Fruit fly (Drosophila melanogaster) whole organism, embryonic: ENCODE measurements around the gene CG11726.

Experiments
- Adf1 ChIP-seq: fragments of 200-800 bp; sonication (Bioruptor generic); IDR thresholded peaks from 2 replicates; pipeline ENCODE4 v1.3.6; 2022; ENCODE audit warnings: missing biosample characterization, missing genetic modification characterization
- Atf-2 ChIP-seq: fragments of 200-800 bp; sonication (Bioruptor generic); optimal IDR thresholded peaks from 2 replicates; lab custom pipeline; 2016; ENCODE audit warnings: missing biosample characterization, missing genetic modification characterization
- Atf6 ChIP-seq: fragments of 200-800 bp; sonication (Bioruptor generic); IDR thresholded peaks from 2 replicates; pipeline ENCODE4 v1.3.6; 2022; ENCODE audit warnings: missing biosample characterization, missing genetic modification characterization
- BtbVII ChIP-seq: fragments of 200-800 bp; sonication (Bioruptor generic); optimal IDR thresholded peaks from 3 replicates; lab custom pipeline; 2017; ENCODE audit warnings: missing biosample characterization, mild to moderate bottlenecking, missing genetic modification characterization
- CG10543 ChIP-seq: fragments of 200-800 bp; sonication (Bioruptor generic); optimal IDR thresholded peaks from 3 replicates; lab custom pipeline; 2017; ENCODE audit warnings: missing biosample characterization, mild to moderate bottlenecking, missing genetic modification characterization, moderate library complexity
- CG10959 ChIP-seq: fragments of 200-800 bp; sonication (Bioruptor generic); IDR thresholded peaks from 2 replicates; pipeline ENCODE4 v1.3.6; 2022; ENCODE audit warnings: missing biosample characterization, missing genetic modification characterization
- CG12391 ChIP-seq: fragments of 200-800 bp; sonication (Bioruptor generic); optimal IDR thresholded peaks from 3 replicates; lab custom pipeline; 2018; ENCODE audit warnings: missing biosample characterization, mild to moderate bottlenecking, missing genetic modification characterization, moderate library complexity
- CG14014 ChIP-seq: fragments of 200-800 bp; sonication (Bioruptor generic); IDR thresholded peaks from 2 replicates; pipeline ENCODE4 v1.3.6; 2022; ENCODE audit warnings: missing biosample characterization, missing genetic modification characterization
- CG15479 ChIP-seq: fragments of 200-800 bp; sonication (Bioruptor generic); optimal IDR thresholded peaks from 3 replicates; lab custom pipeline; 2019; ENCODE audit warnings: missing biosample characterization, mild to moderate bottlenecking, missing genetic modification characterization, moderate library complexity
- CG16863 ChIP-seq: fragments of 200-800 bp; sonication (Bioruptor generic); optimal IDR thresholded peaks from 3 replicates; lab custom pipeline; 2016; ENCODE audit warnings: missing biosample characterization, missing genetic modification characterization
- CG1792 ChIP-seq: fragments of 200-800 bp; sonication (Bioruptor generic); optimal IDR thresholded peaks from 2 replicates; lab custom pipeline; 2016; ENCODE audit warnings: missing biosample characterization, missing genetic modification characterization
- CG2875 ChIP-seq: fragments of 200-800 bp; sonication (Bioruptor generic); optimal IDR thresholded peaks from 2 replicates; lab custom pipeline; 2017; ENCODE audit warnings: missing biosample characterization, mild to moderate bottlenecking, missing genetic modification characterization, missing genetic modification reagents
- CG3847 ChIP-seq: fragments of 200-800 bp; sonication (Bioruptor generic); IDR thresholded peaks from 2 replicates; pipeline ENCODE4 v1.3.6; 2022; ENCODE audit warnings: missing biosample characterization, missing genetic modification characterization
- CG6175 ChIP-seq: fragments of 200-800 bp; sonication (Bioruptor generic); IDR thresholded peaks from 3 replicates; pipeline ENCODE4 v1.3.6; 2022; ENCODE audit warnings: missing biosample characterization, missing genetic modification characterization
- CG6854 ChIP-seq: fragments of 200-800 bp; sonication (Bioruptor generic); optimal IDR thresholded peaks from 3 replicates; lab custom pipeline; 2017; ENCODE audit warnings: missing biosample characterization, mild to moderate bottlenecking, missing genetic modification characterization
- CG7745 ChIP-seq: fragments of 200-800 bp; sonication (Bioruptor generic); optimal IDR thresholded peaks from 2 replicates; lab custom pipeline; 2018; ENCODE audit warnings: missing biosample characterization, mild to moderate bottlenecking, missing genetic modification characterization, moderate library complexity
- Dbx ChIP-seq: fragments of 200-800 bp; sonication (Bioruptor generic); IDR thresholded peaks from 3 replicates; pipeline ENCODE4 v1.3.6; 2022; ENCODE audit warnings: missing biosample characterization, missing genetic modification characterization
- Dip3 ChIP-seq: fragments of 200-800 bp; sonication (Bioruptor generic); optimal IDR thresholded peaks from 3 replicates; lab custom pipeline; 2016; ENCODE audit warnings: missing biosample characterization, missing genetic modification characterization
- Elba2 ChIP-seq: fragments of 200-800 bp; sonication (Bioruptor generic); optimal IDR thresholded peaks from 3 replicates; lab custom pipeline; 2016; ENCODE audit warnings: missing biosample characterization, missing genetic modification characterization
- Gsc ChIP-seq: fragments of 200-800 bp; sonication (Bioruptor generic); IDR thresholded peaks from 2 replicates; pipeline ENCODE4 v1.3.6; 2022; ENCODE audit warnings: missing biosample characterization, missing genetic modification characterization
- HLH3B ChIP-seq: fragments of 200-800 bp; sonication (Bioruptor generic); IDR thresholded peaks from 2 replicates; pipeline ENCODE4 v1.3.6; 2022; ENCODE audit warnings: missing biosample characterization, missing genetic modification characterization
- Hr51 ChIP-seq, 2 experiments: fragments of 200-800 bp; sonication (Bioruptor generic); optimal IDR thresholded peaks; 2 replicates in 1 of 2; 3 replicates in 1 of 2; lab custom pipeline; 2016 to 2018; ENCODE audit warnings: missing biosample characterization in 2 of 2, missing genetic modification characterization in 2 of 2, mild to moderate bottlenecking in 1 of 2, moderate library complexity in 1 of 2
- MBD-R2 ChIP-seq: fragments of 200-800 bp; sonication (Bioruptor generic); IDR thresholded peaks from 2 replicates; pipeline ENCODE4 v1.3.6; 2022; ENCODE audit warnings: missing biosample characterization, missing genetic modification characterization
- Myb ChIP-seq: fragments of 200-800 bp; sonication (Bioruptor generic); optimal IDR thresholded peaks from 2 replicates; lab custom pipeline; 2016; ENCODE audit warnings: missing biosample characterization, missing genetic modification characterization
- Oaz ChIP-seq: fragments of 200-800 bp; sonication (Bioruptor generic); IDR thresholded peaks from 2 replicates; pipeline ENCODE4 v1.3.6; 2022; ENCODE audit warnings: missing biosample characterization, missing genetic modification characterization
- Ravus ChIP-seq: fragments of 200-800 bp; sonication (Bioruptor generic); IDR thresholded peaks from 2 replicates; pipeline ENCODE4 v1.3.6; 2022; ENCODE audit warnings: missing biosample characterization, missing genetic modification characterization
- TFAM ChIP-seq: fragments of 200-800 bp; sonication (Bioruptor generic); optimal IDR thresholded peaks from 2 replicates; lab custom pipeline; 2017; ENCODE audit warnings: missing biosample characterization, missing genetic modification characterization, inconsistent platforms
- abd-A ChIP-seq: fragments of 200-800 bp; sonication (Bioruptor generic); optimal IDR thresholded peaks from 3 replicates; lab custom pipeline; 2019; ENCODE audit warnings: missing biosample characterization, mild to moderate bottlenecking, missing genetic modification characterization, moderate library complexity
- aop ChIP-seq: fragments of 200-800 bp; sonication (Bioruptor generic); IDR thresholded peaks from 2 replicates; pipeline ENCODE4 v1.3.6; 2022; ENCODE audit warnings: missing biosample characterization, missing genetic modification characterization
- ara ChIP-seq: fragments of 200-800 bp; sonication (Bioruptor generic); IDR thresholded peaks from 2 replicates; pipeline ENCODE4 v1.3.6; 2022; ENCODE audit warnings: missing biosample characterization, missing genetic modification characterization
- ase ChIP-seq: fragments of 200-800 bp; sonication (Bioruptor generic); IDR thresholded peaks from 3 replicates; pipeline ENCODE4 v1.3.6; 2022; ENCODE audit warnings: missing biosample characterization, missing genetic modification characterization
- ash1 ChIP-seq: fragments of 200-800 bp; sonication (Bioruptor generic); optimal IDR thresholded peaks from 2 replicates; lab custom pipeline; 2018; ENCODE audit warnings: missing biosample characterization, mild to moderate bottlenecking, missing genetic modification characterization
- bigmax ChIP-seq: fragments of 200-800 bp; sonication (Bioruptor generic); optimal IDR thresholded peaks from 2 replicates; lab custom pipeline; 2018; ENCODE audit warnings: missing biosample characterization, mild to moderate bottlenecking, missing genetic modification characterization
- disco-r ChIP-seq: fragments of 200-800 bp; sonication (Bioruptor generic); optimal IDR thresholded peaks from 2 replicates; lab custom pipeline; 2016; ENCODE audit warnings: missing biosample characterization, missing genetic modification characterization
- ems ChIP-seq: fragments of 200-800 bp; sonication (Bioruptor generic); optimal IDR thresholded peaks from 3 replicates; lab custom pipeline; 2016; ENCODE audit warnings: missing biosample characterization, missing genetic modification characterization
- eyg ChIP-seq: fragments of 200-800 bp; sonication (Bioruptor generic); optimal IDR thresholded peaks from 3 replicates; lab custom pipeline; 2016; ENCODE audit warnings: missing biosample characterization, missing genetic modification characterization
- fd102C ChIP-seq: fragments of 200-800 bp; sonication (Bioruptor generic); optimal IDR thresholded peaks from 2 replicates; lab custom pipeline; 2018; ENCODE audit warnings: missing biosample characterization, mild to moderate bottlenecking, missing genetic modification characterization, moderate library complexity
- ftz-f1 ChIP-seq: fragments of 200-800 bp; sonication (Bioruptor generic); optimal IDR thresholded peaks from 2 replicates; lab custom pipeline; 2016; ENCODE audit warnings: missing biosample characterization, missing genetic modification characterization
- gcm ChIP-seq: fragments of 200-800 bp; sonication (Bioruptor generic); optimal IDR thresholded peaks from 2 replicates; lab custom pipeline; 2019; ENCODE audit warnings: missing biosample characterization, mild to moderate bottlenecking, missing genetic modification characterization, moderate library complexity
- gem ChIP-seq: fragments of 200-800 bp; sonication (Bioruptor generic); optimal IDR thresholded peaks from 2 replicates; lab custom pipeline; 2019; ENCODE audit warnings: missing biosample characterization, mild to moderate bottlenecking, missing genetic modification characterization, moderate library complexity
- hb ChIP-seq: fragments of 200-800 bp; sonication (Bioruptor generic); IDR thresholded peaks from 3 replicates; pipeline ENCODE4 v1.3.6; 2022; ENCODE audit warnings: missing biosample characterization, missing genetic modification characterization; ENCODE audit not compliant: partially characterized antibody
- kay ChIP-seq: fragments of 200-800 bp; sonication (Bioruptor generic); optimal IDR thresholded peaks from 2 replicates; lab custom pipeline; 2016; ENCODE audit warnings: missing biosample characterization, missing genetic modification characterization
- lbe ChIP-seq: fragments of 200-800 bp; sonication (Bioruptor generic); optimal IDR thresholded peaks from 2 replicates; lab custom pipeline; 2016; ENCODE audit warnings: missing biosample characterization, mild to moderate bottlenecking, missing genetic modification characterization
- lov ChIP-seq, 2 experiments: fragments of 200-800 bp in 1 of 2; fragments of >200 bp in 1 of 2; sonication (Bioruptor generic) in 1 of 2; IDR thresholded peaks in 1 of 2; optimal IDR thresholded peaks in 1 of 2; 2 replicates in 1 of 2; 3 replicates in 1 of 2; pipeline versions ENCODE4 v1.3.6 to Lab custom; 2017 to 2022; ENCODE audit warnings: missing biosample characterization in 1 of 2, missing genetic modification characterization in 1 of 2
- psq ChIP-seq: fragments of 200-800 bp; sonication (Bioruptor generic); optimal IDR thresholded peaks from 2 replicates; lab custom pipeline; 2017; ENCODE audit warnings: missing biosample characterization, missing genetic modification characterization
- pum ChIP-seq: fragments of 200-800 bp; sonication (Bioruptor generic); optimal IDR thresholded peaks from 2 replicates; lab custom pipeline; 2016; ENCODE audit warnings: missing biosample characterization, missing genetic modification characterization
- rib ChIP-seq: fragments of 200-800 bp; sonication (Bioruptor generic); IDR thresholded peaks from 2 replicates; pipeline ENCODE4 v1.3.6; 2022; ENCODE audit warnings: missing biosample characterization, missing genetic modification characterization
- sd ChIP-seq: fragments of 200-800 bp; sonication (Bioruptor generic); optimal IDR thresholded peaks from 3 replicates; lab custom pipeline; 2018; ENCODE audit warnings: missing biosample characterization, mild to moderate bottlenecking, missing genetic modification characterization, moderate library complexity
- sim ChIP-seq: fragments of 200-800 bp; sonication (Bioruptor generic); IDR thresholded peaks from 2 replicates; pipeline ENCODE4 v1.3.6; 2022; ENCODE audit warnings: missing biosample characterization, missing genetic modification characterization
- sna ChIP-seq: fragments of 200-800 bp; sonication (Bioruptor generic); IDR thresholded peaks from 2 replicates; pipeline ENCODE4 v1.3.6; 2022; ENCODE audit warnings: missing biosample characterization, missing genetic modification characterization; ENCODE audit not compliant: partially characterized antibody
- trem ChIP-seq: fragments of 200-800 bp; optimal IDR thresholded peaks from 3 replicates; lab custom pipeline; 2019; ENCODE audit warnings: missing biosample characterization, mild to moderate bottlenecking, missing genetic modification characterization, moderate library complexity

CG11726 gene

dm6 chr3L:11364835-11365431, 29.6 kb upstream of the CG11726 start, which contains the start of gene CG6163 (continued):
- TF ChIP-seq lbe (peak; percentile 8), ara (GFP tag; lab: Robert Waterston, UW) (no peak), CG2875 (GFP tag; lab: Kevin White, UChicago) (no peak), Dbx (no peak), Ravus (no peak), rib (GFP tag; lab: Robert Waterston, UW) (no peak), CG14014 (GFP tag; lab: Robert Waterston, UW) (no peak), Hr51 (GFP tag; optimal IDR thresholded peaks at IDR 0.05; lab: Kevin White, UChicago) (no peak), Elba2 (GFP tag; lab: Kevin White, UChicago) (no peak), Atf-2 (GFP tag; lab: Kevin White, UChicago) (no peak), TFAM (GFP tag; lab: Kevin White, UChicago) (no peak), Myb (GFP tag; lab: Kevin White, UChicago) (no peak), MBD-R2 (GFP tag; lab: Robert Waterston, UW) (no peak), bigmax (GFP tag; lab: Kevin White, UChicago) (no peak), sd (tag; lab: Kevin White, UChicago) (no peak), eyg (GFP tag; lab: Kevin White, UChicago) (no peak), ase (GFP tag; lab: Robert Waterston, UW) (no peak), CG3847 (GFP tag; lab: Robert Waterston, UW) (no peak), Oaz (GFP tag; lab: Robert Waterston, UW) (no peak), ems (GFP tag; lab: Kevin White, UChicago) (no peak), CG12391 (tag; lab: Kevin White, UChicago) (no peak), CG6854 (GFP tag; lab: Kevin White, UChicago) (no peak), trem (no peak), BtbVII (GFP tag; lab: Kevin White, UChicago) (no peak), psq (GFP tag; lab: Kevin White, UChicago) (peak; percentile 89), CG6175 (GFP tag; lab: Robert Waterston, UW) (no peak), abd-A (tag; lab: Kevin White, UChicago) (no peak), ftz-f1 (GFP tag; lab: Kevin White, UChicago) (no peak), Dip3 (no peak), gem (tag; lab: Kevin White, UChicago) (no peak), sim (no peak), Atf6 (GFP tag; lab: Robert Waterston, UW) (no peak), HLH3B (GFP tag; lab: Robert Waterston, UW) (no peak), CG7745 (tag; lab: Kevin White, UChicago) (no peak), kay (GFP tag; lab: Kevin White, UChicago) (no peak), Adf1 (GFP tag; lab: Robert Waterston, UW) (peak; percentile 48; the same call in 1 of the 2 replicates), aop (GFP tag; lab: Robert Waterston, UW) (no peak), CG1792 (GFP tag; lab: Kevin White, UChicago) (no peak), fd102C (GFP tag; lab: Kevin White, UChicago) (no peak), pum (GFP tag; lab: Kevin White, UChicago) (no peak), lov (optimal IDR thresholded peaks at IDR 0.05; lab: Kevin White, UChicago) (no peak), lov (GFP tag; IDR thresholded peaks at IDR 0.05; lab: Robert Waterston, UW) (no peak), Gsc (no peak), sna (GFP tag; lab: Robert Waterston, UW) (no peak), disco-r (GFP tag; lab: Kevin White, UChicago) (no peak), gcm (GFP tag; lab: Kevin White, UChicago) (no peak), CG10543 (GFP tag; lab: Kevin White, UChicago) (no peak), CG10959 (GFP tag; lab: Robert Waterston, UW) (no peak), hb (no peak), ash1 (GFP tag; lab: Kevin White, UChicago) (no peak), CG15479 (GFP tag; lab: Kevin White, UChicago) (no peak), CG16863 (GFP tag; lab: Kevin White, UChicago) (no peak)
